Worm (Caenorhabditis elegans): ENCODE results near the gene algn-9.

The algn-9 gene

DNA sequence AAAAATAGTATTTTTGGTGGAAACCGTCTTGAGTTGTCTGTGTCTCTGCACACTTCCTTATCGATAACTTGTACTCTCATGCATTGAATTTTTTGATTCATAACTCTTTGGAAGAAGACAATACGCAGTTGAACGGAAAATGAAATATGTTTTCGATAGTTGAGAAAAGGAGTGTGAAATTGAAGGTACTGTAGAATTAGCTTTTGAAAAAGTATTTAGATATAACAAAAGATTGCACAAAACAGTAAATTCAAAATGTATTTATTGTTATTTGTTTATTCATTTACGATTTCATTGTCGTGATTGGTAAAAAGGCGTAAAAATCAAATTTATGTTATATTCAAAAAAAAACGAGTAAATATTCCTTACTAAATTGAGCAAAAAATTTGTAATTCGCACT is 12.3 kb downstream of the algn-9 start, which contains the start of gene C14A4.7:
Gene C14A4.7 (minus strand): TSS at position 101 of the 400 bp plus-strand sequence.
- TF ChIP-seq grh-1 (GFP tag; IDR thresholded peaks at IDR 0.05) (no peak), lin-13 (GFP tag; optimal IDR thresholded peaks at IDR 0.05) (no peak), sptf-1 (tag; optimal IDR thresholded peaks at IDR 0.05) (no peak), elt-2 (tag; optimal IDR thresholded peaks at IDR 0.05) (peak; percentile 16), nhr-71 (tag; optimal IDR thresholded peaks at IDR 0.05) (no peak)

DNA sequence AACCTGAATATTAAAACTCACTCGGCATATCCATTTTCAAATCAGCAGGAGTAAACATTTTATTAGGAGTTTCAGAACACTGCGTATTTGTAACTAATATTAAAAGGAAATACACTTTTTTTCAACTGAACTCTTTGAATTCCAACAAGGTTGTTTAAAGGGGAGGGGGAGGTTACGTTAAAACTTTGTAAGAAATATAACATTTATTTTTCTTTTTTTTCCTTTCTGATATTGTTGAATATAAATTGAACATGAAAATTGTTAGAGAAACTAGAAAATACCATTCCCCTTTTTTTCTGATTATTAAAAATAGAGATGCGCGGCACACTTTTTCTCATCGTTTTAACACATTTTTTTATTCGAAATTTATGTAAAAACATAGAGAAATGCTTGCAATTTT is 13.9 kb downstream of the algn-9 start, which contains the start of gene C14A4.8:
Gene C14A4.8 (minus strand): TSS at position 101 of the 400 bp plus-strand sequence.
- TF ChIP-seq nhr-12 (tag; optimal IDR thresholded peaks at IDR 0.05) = no peak
- no peak for TF ChIP-seq lsy-2 (tag; optimal IDR thresholded peaks at IDR 0.05)
- no peak for TF ChIP-seq irx-1 (tag; optimal IDR thresholded peaks at IDR 0.05)
- TF ChIP-seq ceh-90 (tag; optimal IDR thresholded peaks at IDR 0.05) = no peak

- TF ChIP-seq rnt-1 (tag; optimal IDR thresholded peaks at IDR 0.05) = no peak
- TF ChIP-seq unc-130 (tag; optimal IDR thresholded peaks at IDR 0.05) = no peak
- TF ChIP-seq F16B12.6 (tag; optimal IDR thresholded peaks at IDR 0.05) = no peak
- TF ChIP-seq swsn-7 (tag; optimal IDR thresholded peaks at IDR 0.05) = no peak
- peak; percentile 99 for TF ChIP-seq blmp-1 (tag; optimal IDR thresholded peaks at IDR 0.05)
These were observed 14.8 kb downstream of the algn-9 start, which contains the start of gene C14A4.9 for ce11 chrII:10598970-10599369. Gene C14A4.9 (plus strand): TSS chrII:10599337.

DNA sequence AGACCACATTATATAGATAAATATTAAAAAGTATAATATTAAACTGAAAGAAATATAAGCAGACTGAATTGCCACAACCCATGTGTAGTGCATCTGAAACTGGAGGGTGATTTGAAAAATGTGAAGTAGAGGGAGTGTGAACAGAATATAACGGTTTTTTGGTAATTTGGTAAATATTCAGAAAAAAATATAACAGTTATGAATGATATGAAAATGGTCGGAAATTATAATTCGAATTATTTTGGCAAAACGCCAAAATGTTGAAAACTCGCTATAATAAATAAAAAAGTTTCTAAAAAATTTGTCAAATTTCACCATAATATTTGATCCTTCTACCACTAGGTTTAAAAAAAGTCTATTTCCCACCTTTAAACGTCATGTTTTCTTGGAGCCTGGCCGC is 18.0 kb downstream of the algn-9 start, which contains the start of gene srv-2:
Gene srv-2 (minus strand): TSS at position 101 of the 400 bp plus-strand sequence.
- TF ChIP-seq zag-1 (tag; optimal IDR thresholded peaks at IDR 0.05) (no peak), efl-3 (GFP tag; optimal IDR thresholded peaks at IDR 0.05) (no peak), dpl-1 (GFP tag; optimal IDR thresholded peaks at IDR 0.05) (no peak), sptf-1 (tag; optimal IDR thresholded peaks at IDR 0.05) (no peak), fkh-4 (tag; optimal IDR thresholded peaks at IDR 0.05; ENCODE audit: borderline replicate concordance) (no peak), mef-2 (tag; optimal IDR thresholded peaks at IDR 0.05) (no peak), snpc-4 (tag; optimal IDR thresholded peaks at IDR 0.05) (no peak), ceh-90 (tag; optimal IDR thresholded peaks at IDR 0.05) (no peak), unc-86 (tag; optimal IDR thresholded peaks at IDR 0.05) (no peak), aha-1 (tag; optimal IDR thresholded peaks at IDR 0.05) (no peak), hpl-2 (GFP tag; optimal IDR thresholded peaks at IDR 0.05) (no peak), egl-13 (tag; optimal IDR thresholded peaks at IDR 0.05) (no peak), tlp-1 (tag; optimal IDR thresholded peaks at IDR 0.05) (no peak), skn-1 (tag; optimal IDR thresholded peaks at IDR 0.05) (no peak), dsc-1 (tag; optimal IDR thresholded peaks at IDR 0.05) (no peak), nhr-76 (tag; optimal IDR thresholded peaks at IDR 0.05) (no peak), egl-27 (tag; optimal IDR thresholded peaks at IDR 0.05) (no peak), nhr-28 (tag; optimal IDR thresholded peaks at IDR 0.05) (no peak), mep-1 (tag; optimal IDR thresholded peaks at IDR 0.05) (no peak), ets-5 (GFP tag; IDR thresholded peaks at IDR 0.05) (no peak)

- TF ChIP-seq snpc-4 (tag; optimal IDR thresholded peaks at IDR 0.05) (no peak), elt-3 (tag; optimal IDR thresholded peaks at IDR 0.05) (no peak), ceh-82 (tag; optimal IDR thresholded peaks at IDR 0.05) (no peak), alr-1 (tag; optimal IDR thresholded peaks at IDR 0.05; ENCODE audit: borderline replicate concordance) (no peak), lin-15B (tag; optimal IDR thresholded peaks at IDR 0.05) (no peak), unc-98 (GFP tag; IDR thresholded peaks at IDR 0.05) (no peak), ztf-11 (tag; optimal IDR thresholded peaks at IDR 0.05) (no peak), nhr-19 (GFP tag; conservative IDR thresholded peaks at IDR 0.05) (no peak)
These were observed 19.4 kb downstream of the algn-9 start for ce11 chrII:10603560-10603959.

Measured in whole organism, L1 larva.